Fruit fly (Drosophila melanogaster): ENCODE results near the gene TrissinR.

The TrissinR gene

dm6 chr2L:5883441-5883840, 59.6 kb downstream of the TrissinR start, which contains the start of gene CG44574:
CG44574 (plus strand) TSS chr2L:5883741.
- TF ChIP-seq fkh (GFP tag; optimal IDR thresholded peaks at IDR 0.05) (no peak), CG10631 (GFP tag; optimal IDR thresholded peaks at IDR 0.05) (no peak), esn (GFP tag; optimal IDR thresholded peaks at IDR 0.05) (no peak), dsx (GFP tag; optimal IDR thresholded peaks at IDR 0.05; ENCODE audit: poor library complexity, severe bottlenecking) (no peak), CG11762 (GFP tag; optimal IDR thresholded peaks at IDR 0.05; ENCODE audit: insufficient read depth) (no peak), Blimp-1 (GFP tag; optimal IDR thresholded peaks at IDR 0.05) (no peak), svp (GFP tag) (no peak), CG11294 (GFP tag; IDR thresholded peaks at IDR 0.05) (no peak), CG6276 (GFP tag; optimal IDR thresholded peaks at IDR 0.05) (no peak), Sox15 (GFP tag; optimal IDR thresholded peaks at IDR 0.05) (no peak), CG11902 (GFP tag; optimal IDR thresholded peaks at IDR 0.05) (no peak), OdsH (GFP tag; optimal IDR thresholded peaks at IDR 0.05) (no peak), Eip75B (GFP tag; optimal IDR thresholded peaks at IDR 0.05) (no peak), CG34406 (GFP tag; optimal IDR thresholded peaks at IDR 0.05) (no peak), CG6808 (GFP tag; optimal IDR thresholded peaks at IDR 0.05) (no peak), Smox (GFP tag; optimal IDR thresholded peaks at IDR 0.05) (no peak), Ets96B (tag; optimal IDR thresholded peaks at IDR 0.05) (no peak), eg (GFP tag; IDR thresholded peaks at IDR 0.05) (no peak)

DNA sequence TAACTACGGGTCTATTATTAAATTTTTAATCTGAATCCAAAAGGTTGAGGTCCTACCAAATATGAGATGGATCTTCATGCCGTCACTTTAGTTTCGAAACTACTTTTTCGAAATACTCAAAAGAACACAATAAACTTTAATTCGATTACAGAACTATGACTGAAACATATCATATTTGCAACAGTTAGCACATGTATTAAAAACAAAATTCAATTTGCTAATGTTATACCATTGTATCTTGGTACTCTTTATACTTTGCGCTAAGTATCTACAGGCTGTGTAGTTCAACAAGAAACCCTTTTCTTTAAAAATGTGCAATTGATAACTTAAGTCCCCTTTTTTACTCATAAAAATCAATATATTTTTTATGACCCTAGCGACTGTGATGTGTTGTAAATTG, 60.9 kb downstream of the TrissinR start, which contains the start of the genes Sfp26Ac and CG43185:
Sfp26Ac (minus strand) TSS at position 101 of the 400 bp plus-strand sequence.
CG43185 (plus strand) TSS at position 215 of the 400 bp plus-strand sequence.
- TF ChIP-seq CG31627 (GFP tag; optimal IDR thresholded peaks at IDR 0.05) (no peak), acj6 (GFP tag; optimal IDR thresholded peaks at IDR 0.05) (no peak), achi (GFP tag; optimal IDR thresholded peaks at IDR 0.05) (no peak), CG6854 (GFP tag; optimal IDR thresholded peaks at IDR 0.05) (no peak), Eip78C (GFP tag) (no peak), fd85E (GFP tag; optimal IDR thresholded peaks at IDR 0.05) (no peak), dsx (GFP tag; optimal IDR thresholded peaks at IDR 0.05; ENCODE audit: poor library complexity, severe bottlenecking) (no peak), Eip93F (GFP tag; optimal IDR thresholded peaks at IDR 0.05) (no peak), salr (GFP tag; optimal IDR thresholded peaks at IDR 0.05) (no peak), dac (GFP tag; optimal IDR thresholded peaks at IDR 0.05) (no peak), CG8632 (GFP tag; optimal IDR thresholded peaks at IDR 0.05) (no peak), Gug (GFP tag; IDR thresholded peaks at IDR 0.05) (no peak), pdm3 (GFP tag; optimal IDR thresholded peaks at IDR 0.05) (no peak), vri (GFP tag; optimal IDR thresholded peaks at IDR 0.05) (no peak), CG3919 (GFP tag; optimal IDR thresholded peaks at IDR 0.05) (no peak), fd59A (GFP tag; optimal IDR thresholded peaks at IDR 0.05) (no peak), Blimp-1 (GFP tag; optimal IDR thresholded peaks at IDR 0.05) (no peak), fkh (GFP tag; optimal IDR thresholded peaks at IDR 0.05) (no peak)

DNA sequence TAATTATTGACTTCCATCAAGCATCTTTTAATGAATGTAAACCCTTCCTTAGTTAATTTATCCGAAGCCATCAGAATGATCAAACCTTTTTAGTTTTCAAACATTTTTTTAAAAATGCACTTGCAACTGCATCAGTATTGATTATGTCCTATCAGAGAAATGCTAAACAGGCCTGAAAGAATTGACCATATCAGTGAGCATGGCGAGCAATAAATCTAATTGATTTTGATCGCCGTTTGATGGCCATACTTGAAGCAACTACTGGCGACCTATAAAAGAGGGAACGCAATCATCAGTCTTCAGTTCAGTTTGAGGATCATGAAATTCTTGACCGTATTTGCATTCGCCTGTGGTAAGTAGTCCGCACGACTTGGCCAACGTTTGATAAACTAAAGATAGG, 61.9 kb downstream of the TrissinR start, which contains the start of gene CG9029:
CG9029 (plus strand) TSS at position 301 of the 400 bp plus-strand sequence.
- no peak for TF ChIP-seq CG6792 (GFP tag; optimal IDR thresholded peaks at IDR 0.05)
- no peak for TF ChIP-seq CG10669 (GFP tag; optimal IDR thresholded peaks at IDR 0.05)
- TF ChIP-seq ss (GFP tag; optimal IDR thresholded peaks at IDR 0.05) = no peak
- no peak for TF ChIP-seq Hr39 (GFP tag; optimal IDR thresholded peaks at IDR 0.05)
- TF ChIP-seq CG6808 (GFP tag; optimal IDR thresholded peaks at IDR 0.05) = no peak
- no peak for TF ChIP-seq CG6163 (GFP tag; IDR thresholded peaks at IDR 0.05)
- TF ChIP-seq pdm3 (GFP tag; optimal IDR thresholded peaks at IDR 0.05) = no peak
